Worm (Caenorhabditis elegans): ENCODE results near the gene H06H21.11.

- TF ChIP-seq pha-4 (tag; optimal IDR thresholded peaks at IDR 0.05), result no peak
- no peak for TF ChIP-seq F13H6.1 (tag; optimal IDR thresholded peaks at IDR 0.05)
- no peak for TF ChIP-seq nfya-1 (tag; optimal IDR thresholded peaks at IDR 0.05)
- TF ChIP-seq eyg-1 (tag; optimal IDR thresholded peaks at IDR 0.05), result no peak
- no peak for TF ChIP-seq pag-3 (tag; optimal IDR thresholded peaks at IDR 0.05; ENCODE audit: borderline replicate concordance)
- TF ChIP-seq sox-4 (tag; optimal IDR thresholded peaks at IDR 0.05), result no peak
- no peak for TF ChIP-seq lin-11 (tag; optimal IDR thresholded peaks at IDR 0.05)
- no peak for TF ChIP-seq ets-4 (tag; optimal IDR thresholded peaks at IDR 0.05)
- no peak for TF ChIP-seq tbx-2 (tag; optimal IDR thresholded peaks at IDR 0.05)
These were observed 2.3 kb upstream of the H06H21.11 start, which contains the start of gene ubxn-6 for ce11 chrIV:4809397-4809796.

Data from whole organism, late embryonic.